Fruit fly (Drosophila melanogaster): Measurements from ENCODE around the gene Mcr.

The Mcr gene

dm6 chr2L:8034734-8035133 is 48.0 kb downstream of the Mcr start (continued):
- peak; percentile 66 for TF ChIP-seq CG8924 (tag; optimal IDR thresholded peaks at IDR 0.05)
- no peak for TF ChIP-seq CG34224 (GFP tag; IDR thresholded peaks at IDR 0.05; ENCODE audit: partially characterized antibody)
- peak; percentile 13; the same call in 1 of the 2 replicates for TF ChIP-seq Adf1 (GFP tag; IDR thresholded peaks at IDR 0.05)
- TF ChIP-seq Trl (optimal IDR thresholded peaks at IDR 0.05) = no peak
- TF ChIP-seq Trl (GFP tag; optimal IDR thresholded peaks at IDR 0.05) = peak; percentile 49
- TF ChIP-seq nmo (GFP tag; optimal IDR thresholded peaks at IDR 0.05) = peak; percentile 59
- TF ChIP-seq CG10565 (GFP tag; optimal IDR thresholded peaks at IDR 0.05) = no peak
- TF ChIP-seq Six4 (GFP tag; optimal IDR thresholded peaks at IDR 0.05) = no peak
- TF ChIP-seq Ptx1 (GFP tag; IDR thresholded peaks at IDR 0.05) = peak; percentile 72
- TF ChIP-seq CG4328 (GFP tag; optimal IDR thresholded peaks at IDR 0.05) = no peak
- TF ChIP-seq bbx (GFP tag; IDR thresholded peaks at IDR 0.05; ENCODE audit: partially characterized antibody) = no peak
- TF ChIP-seq gce (GFP tag; IDR thresholded peaks at IDR 0.05) = 0 out of 3 replicates have a peak, but pooled peaks have one; percentile 36
- peak; percentile 36 for TF ChIP-seq CG10147 (GFP tag; optimal IDR thresholded peaks at IDR 0.05)
- TF ChIP-seq wek (GFP tag; optimal IDR thresholded peaks at IDR 0.05) = peak; percentile 29
- TF ChIP-seq Abd-B (GFP tag; optimal IDR thresholded peaks at IDR 0.05) = peak; percentile 11
- peak; percentile 20 for TF ChIP-seq HLH54F (GFP tag; optimal IDR thresholded peaks at IDR 0.05)
- TF ChIP-seq cas (GFP tag; IDR thresholded peaks at IDR 0.05) = no peak
- TF ChIP-seq CG12942 (GFP tag; optimal IDR thresholded peaks at IDR 0.05) = peak; percentile 14
- TF ChIP-seq MESR4 (GFP tag; optimal IDR thresholded peaks at IDR 0.05) = no peak
- peak; percentile 5 for TF ChIP-seq CG11723 (GFP tag; optimal IDR thresholded peaks at IDR 0.05)
- TF ChIP-seq cwo (GFP tag; optimal IDR thresholded peaks at IDR 0.05) = peak; percentile 61
- TF ChIP-seq Hsf (GFP tag; optimal IDR thresholded peaks at IDR 0.05) = peak; percentile 52
- TF ChIP-seq pb (GFP tag; optimal IDR thresholded peaks at IDR 0.05) = no peak
- TF ChIP-seq lola (GFP tag; optimal IDR thresholded peaks at IDR 0.05) = no peak
- TF ChIP-seq Myb (GFP tag; optimal IDR thresholded peaks at IDR 0.05) = peak; percentile 1
- TF ChIP-seq CG2129 (GFP tag; IDR thresholded peaks at IDR 0.05; ENCODE audit: partially characterized antibody) = no peak
- no peak for TF ChIP-seq CG17186 (GFP tag; optimal IDR thresholded peaks at IDR 0.05)
- no peak for TF ChIP-seq Dp (GFP tag; optimal IDR thresholded peaks at IDR 0.05)
- TF ChIP-seq dmrt11E (tag; optimal IDR thresholded peaks at IDR 0.05) = peak; percentile 44
- no peak for TF ChIP-seq fu2 (GFP tag; optimal IDR thresholded peaks at IDR 0.05)
- TF ChIP-seq CG13123 (GFP tag; optimal IDR thresholded peaks at IDR 0.05) = no peak
- TF ChIP-seq Ets97D (GFP tag; optimal IDR thresholded peaks at IDR 0.05) = no peak
- TF ChIP-seq sr (GFP tag; IDR thresholded peaks at IDR 0.05) = peak; percentile 85
- TF ChIP-seq jumu (GFP tag; optimal IDR thresholded peaks at IDR 0.05) = peak; percentile 9
- TF ChIP-seq CG8089 (GFP tag; optimal IDR thresholded peaks at IDR 0.05) = no peak
- peak; percentile 38 for TF ChIP-seq MTF-1 (GFP tag; optimal IDR thresholded peaks at IDR 0.05; ENCODE audit: borderline replicate concordance)
- peak; percentile 12 for TF ChIP-seq CG4424 (GFP tag; optimal IDR thresholded peaks at IDR 0.05)
- TF ChIP-seq schlank (tag; optimal IDR thresholded peaks at IDR 0.05) = no peak
- no peak for TF ChIP-seq HLHmδ (GFP tag; optimal IDR thresholded peaks at IDR 0.05)
- TF ChIP-seq E2f1 (GFP tag; IDR thresholded peaks at IDR 0.05) = peak; percentile 45; the same call in 1 of the 2 replicates
- peak; percentile 54 for TF ChIP-seq CG8388 (GFP tag; optimal IDR thresholded peaks at IDR 0.05)
- no peak for TF ChIP-seq fd64A (GFP tag; optimal IDR thresholded peaks at IDR 0.05)
- TF ChIP-seq jing (GFP tag; optimal IDR thresholded peaks at IDR 0.05) = no peak
- no peak for TF ChIP-seq CG4854 (GFP tag; optimal IDR thresholded peaks at IDR 0.05)
- no peak for TF ChIP-seq CG33557 (GFP tag; optimal IDR thresholded peaks at IDR 0.05)
- 0 out of 2 replicates have a peak, but pooled peaks have one; percentile 25 for TF ChIP-seq MBD-R2 (GFP tag; IDR thresholded peaks at IDR 0.05)
- no peak for TF ChIP-seq lov (optimal IDR thresholded peaks at IDR 0.05)
- 0 out of 3 replicates have a peak, but pooled peaks have one; percentile 39 for TF ChIP-seq lov (GFP tag; IDR thresholded peaks at IDR 0.05)
- TF ChIP-seq Rfx (GFP tag; IDR thresholded peaks at IDR 0.05) = peak; percentile 69
- TF ChIP-seq CG1647 (GFP tag; optimal IDR thresholded peaks at IDR 0.05) = peak; percentile 28
- peak; percentile 82 for TF ChIP-seq so (GFP tag; IDR thresholded peaks at IDR 0.05)
